Worm (Caenorhabditis elegans): Measurements from ENCODE around the gene F49E2.2.
A peak's percentile ranks its signal among the peaks of the same experiment; 100 is the strongest.

F49E2.2 gene

DNA sequence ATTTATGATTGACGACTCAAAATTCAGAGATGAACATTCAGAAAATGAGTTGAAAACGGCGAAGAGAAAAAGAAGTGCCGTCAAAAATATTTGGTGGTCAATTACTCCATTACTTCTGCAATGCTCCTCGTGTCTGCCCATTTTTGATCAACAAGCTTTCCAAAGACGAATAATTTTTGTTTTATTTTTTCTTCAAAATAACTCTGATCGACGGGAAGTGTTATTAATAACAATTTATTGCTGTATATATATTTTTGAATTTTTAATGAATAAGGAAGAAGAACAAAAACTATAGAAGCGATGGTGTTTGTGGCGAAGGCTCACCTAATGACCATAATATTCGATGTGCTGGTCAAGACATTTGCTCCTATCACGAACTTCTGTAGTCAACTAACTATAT, 53.6 kb downstream of the F49E2.2 start, which contains the start of gene C11E4.8:
C11E4.8 (plus strand) TSS at position 301 of the 400 bp plus-strand sequence.
- peak in 1 of 2 experiments; percentile 37 for TF ChIP-seq unc-62 (GFP tag; optimal IDR thresholded peaks at IDR 0.05 in 1 of 2)
- no peak for TF ChIP-seq unc-62 (tag; optimal IDR thresholded peaks at IDR 0.05)
- TF ChIP-seq F37D6.2 (tag; optimal IDR thresholded peaks at IDR 0.05), result no peak
- TF ChIP-seq snpc-1.2 (GFP tag; IDR thresholded peaks at IDR 0.05), result no peak
- no peak for TF ChIP-seq ztf-11 (tag; optimal IDR thresholded peaks at IDR 0.05)
- no peak for TF ChIP-seq nhr-76 (tag; optimal IDR thresholded peaks at IDR 0.05)
- no peak for TF ChIP-seq lin-1 (GFP tag; IDR thresholded peaks at IDR 0.05)

DNA sequence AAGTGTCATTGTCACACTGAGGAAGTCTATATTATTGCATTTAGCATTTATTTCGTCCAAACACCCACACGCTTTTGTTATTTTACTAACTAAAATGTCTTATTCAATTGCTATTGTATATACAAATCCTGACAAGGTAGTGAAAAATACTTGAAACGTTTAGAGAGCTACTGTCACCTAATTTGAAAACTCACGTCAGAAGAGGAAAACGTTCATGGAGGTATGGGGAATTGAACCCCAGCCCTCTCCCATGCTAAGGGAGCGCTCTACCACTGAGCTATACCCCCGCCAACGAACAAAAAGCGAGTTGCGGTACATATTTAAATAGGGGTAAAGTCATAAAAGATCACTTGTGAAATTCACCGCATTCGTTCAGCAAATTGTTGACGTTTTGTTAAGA, 56.1 kb downstream of the F49E2.2 start:
- TF ChIP-seq Y75B8A.6 (GFP tag; IDR thresholded peaks at IDR 0.05) (no peak), lir-3 (tag; optimal IDR thresholded peaks at IDR 0.05) (peak; percentile 59), egl-27 (tag; optimal IDR thresholded peaks at IDR 0.05) (no peak), php-3 (GFP tag; IDR thresholded peaks at IDR 0.05) (peak; percentile 56; the same call in 1 of the 2 replicates), nhr-111 (GFP tag; optimal IDR thresholded peaks at IDR 0.05) (peak; percentile 5), aha-1 (tag) (peak; percentile 86), lin-15B (tag; optimal IDR thresholded peaks at IDR 0.05) (no peak), dve-1 (tag; optimal IDR thresholded peaks at IDR 0.05; ENCODE audit: insufficient read depth) (no peak), ceh-32 (tag; optimal IDR thresholded peaks at IDR 0.05; ENCODE audit: poor library complexity) (no peak), zip-11 (GFP tag; IDR thresholded peaks at IDR 0.05) (no peak), unc-130 (GFP tag; optimal IDR thresholded peaks at IDR 0.05) (peak; percentile 29), T20F7.1 (GFP tag; optimal IDR thresholded peaks at IDR 0.05) (peak; percentile 19), mep-1 (tag; optimal IDR thresholded peaks at IDR 0.05) (no peak), ZK546.5 (tag; optimal IDR thresholded peaks at IDR 0.05) (no peak), mdl-1 (tag; optimal IDR thresholded peaks at IDR 0.05) (no peak), Y5F2A.4 (GFP tag; optimal IDR thresholded peaks at IDR 0.05) (no peak), hlh-11 (tag; optimal IDR thresholded peaks at IDR 0.05) (no peak), lin-38 (GFP tag; IDR thresholded peaks at IDR 0.05) (no peak; the same call in 1 of the 2 replicates), nhr-6 (tag; optimal IDR thresholded peaks at IDR 0.05) (no peak), pha-4 (GFP tag; IDR thresholded peaks at IDR 0.05) (peak; percentile 85), pha-4 (tag; optimal IDR thresholded peaks at IDR 0.05) (no peak), nhr-11 (tag; optimal IDR thresholded peaks at IDR 0.05) (no peak), nhr-25 (tag; optimal IDR thresholded peaks at IDR 0.05; ENCODE audit: borderline replicate concordance, insufficient read depth) (peak; percentile 20), F49E8.2 (tag; optimal IDR thresholded peaks at IDR 0.05; ENCODE audit: borderline replicate concordance) (peak; percentile 35), jun-1 (tag; optimal IDR thresholded peaks at IDR 0.05) (no peak), zag-1 (tag; optimal IDR thresholded peaks at IDR 0.05) (no peak), ceh-44 (GFP tag; IDR thresholded peaks at IDR 0.05) (0 out of 2 replicates have a peak, but pooled peaks have one; percentile 20), F26F4.8 (GFP tag; conservative IDR thresholded peaks at IDR 0.05) (0 out of 2 replicates have a peak, but pooled peaks have one; percentile 47), ceh-82 (tag; optimal IDR thresholded peaks at IDR 0.05) (no peak), unc-39 (tag; optimal IDR thresholded peaks at IDR 0.05) (no peak), ceh-28 (tag; optimal IDR thresholded peaks at IDR 0.05) (no peak), snpc-4 (tag; optimal IDR thresholded peaks at IDR 0.05) (no peak), madf-9 (GFP tag; conservative IDR thresholded peaks at IDR 0.05) (no peak), lsy-2 (tag; optimal IDR thresholded peaks at IDR 0.05) (no peak), ztf-7 (tag; optimal IDR thresholded peaks at IDR 0.05) (no peak), F37D6.2 (tag; optimal IDR thresholded peaks at IDR 0.05) (no peak), spr-3 (GFP tag; optimal IDR thresholded peaks at IDR 0.05) (peak; percentile 14), spr-1 (tag; optimal IDR thresholded peaks at IDR 0.05) (peak; percentile 14), lin-13 (GFP tag; optimal IDR thresholded peaks at IDR 0.05) (peak; percentile 31), D1046.2 (GFP tag; IDR thresholded peaks at IDR 0.05) (no peak; the same call in 1 of the 2 replicates), duxl-1 (tag; optimal IDR thresholded peaks at IDR 0.05; ENCODE audit: poor library complexity) (peak; percentile 66), arid-1 (GFP tag; conservative IDR thresholded peaks at IDR 0.05) (peak; percentile 53), skn-1 (tag; optimal IDR thresholded peaks at IDR 0.05) (no peak), nhr-237 (tag; optimal IDR thresholded peaks at IDR 0.05) (no peak)
